Worm (Caenorhabditis elegans) whole organism, mixed stage, embryonic: ENCODE results near the gene tftc-5.

Source experiments
- M03D4.4 ChIP-seq: sonication (generic microtip); optimal IDR thresholded peaks from 2 replicates; lab custom pipeline; 2017; ENCODE audit warnings: mild to moderate bottlenecking, missing genetic modification characterization, missing compliant biosample characterization
- blmp-1 ChIP-seq: fragments of 150-350 bp; optimal IDR thresholded peaks from 2 replicates; lab custom pipeline; 2014; ENCODE audit warnings: missing biosample characterization, missing genetic modification characterization
- ceh-39 ChIP-seq: fragments of 150-350 bp; optimal IDR thresholded peaks from 2 replicates; lab custom pipeline; 2014; ENCODE audit warnings: missing biosample characterization, missing genetic modification characterization
- ceh-43 ChIP-seq: fragments of 200-800 bp; sonication (Bioruptor generic); optimal IDR thresholded peaks from 2 replicates; lab custom pipeline; 2018; ENCODE audit warnings: mild to moderate bottlenecking, missing genetic modification characterization, moderate library complexity, missing compliant biosample characterization
- ces-1 ChIP-seq: fragments of 150-350 bp; optimal IDR thresholded peaks from 2 replicates; lab custom pipeline; 2014; ENCODE audit warnings: missing biosample characterization, missing genetic modification reagents, missing genetic modification characterization
- cnd-1 ChIP-seq: fragments of 200-800 bp; sonication (Bioruptor generic); optimal IDR thresholded peaks from 2 replicates; lab custom pipeline; 2018; ENCODE audit warnings: mild to moderate bottlenecking, missing genetic modification characterization, missing compliant biosample characterization
- elt-1 ChIP-seq: sonication (generic microtip); optimal IDR thresholded peaks from 2 replicates; lab custom pipeline; 2017; ENCODE audit warnings: missing genetic modification characterization, mild to moderate bottlenecking, missing compliant biosample characterization, antibody characterized with exemption, moderate library complexity, borderline replicate concordance; ENCODE audit not compliant: insufficient read depth
- flh-1 ChIP-seq: fragments of 200-800 bp; sonication (Bioruptor generic); optimal IDR thresholded peaks from 2 replicates; lab custom pipeline; 2018; ENCODE audit warnings: mild to moderate bottlenecking, missing genetic modification characterization, moderate library complexity, missing compliant biosample characterization
- ham-2 ChIP-seq: fragments of 200-800 bp; sonication (Bioruptor generic); optimal IDR thresholded peaks from 2 replicates; lab custom pipeline; 2018; ENCODE audit warnings: mild to moderate bottlenecking, missing genetic modification characterization, missing compliant biosample characterization
- hlh-1 ChIP-seq: fragments of 150-350 bp; optimal IDR thresholded peaks from 2 replicates; lab custom pipeline; 2014; ENCODE audit warnings: missing biosample characterization, missing genetic modification reagents, missing genetic modification characterization
- lin-13 ChIP-seq: fragments of 150-350 bp; optimal IDR thresholded peaks from 2 replicates; lab custom pipeline; 2014; ENCODE audit warnings: missing biosample characterization, missing genetic modification characterization
- lin-32 ChIP-seq: fragments of 200-800 bp; sonication (Bioruptor generic); optimal IDR thresholded peaks from 2 replicates; lab custom pipeline; 2018; ENCODE audit warnings: mild to moderate bottlenecking, missing genetic modification characterization, missing compliant biosample characterization
- lsy-2 ChIP-seq: fragments of 150-350 bp; optimal IDR thresholded peaks from 2 replicates; lab custom pipeline; 2014; ENCODE audit warnings: missing biosample characterization, missing genetic modification characterization
- mab-5 ChIP-seq: fragments of 150-350 bp; optimal IDR thresholded peaks from 2 replicates; lab custom pipeline; 2014; ENCODE audit warnings: missing biosample characterization, missing genetic modification characterization
- mep-1 ChIP-seq: fragments of 150-350 bp; optimal IDR thresholded peaks from 2 replicates; lab custom pipeline; 2017; ENCODE audit warnings: missing biosample characterization, missing genetic modification reagents, missing genetic modification characterization, inconsistent platforms
- mls-2 ChIP-seq: sonication (generic microtip); optimal IDR thresholded peaks from 2 replicates; lab custom pipeline; 2016; ENCODE audit warnings: mild to moderate bottlenecking, missing genetic modification characterization, moderate library complexity, missing compliant biosample characterization
- nhr-237 ChIP-seq: fragments of 150-350 bp; optimal IDR thresholded peaks from 2 replicates; lab custom pipeline; 2014; ENCODE audit warnings: missing biosample characterization, missing genetic modification characterization
- nhr-28 ChIP-seq: fragments of 150-350 bp; optimal IDR thresholded peaks from 2 replicates; lab custom pipeline; 2014; ENCODE audit warnings: missing biosample characterization, missing genetic modification characterization
- nhr-76 ChIP-seq: sonication (generic microtip); optimal IDR thresholded peaks from 2 replicates; lab custom pipeline; 2017; ENCODE audit warnings: missing biosample characterization, missing genetic modification characterization
- pha-4 ChIP-seq: fragments of 150-350 bp; optimal IDR thresholded peaks from 2 replicates; lab custom pipeline; 2018; ENCODE audit warnings: missing biosample characterization, missing genetic modification reagents, missing genetic modification characterization
- sem-2 ChIP-seq: fragments of 200-800 bp; sonication (Bioruptor generic); optimal IDR thresholded peaks from 2 replicates; lab custom pipeline; 2018; ENCODE audit warnings: mild to moderate bottlenecking, missing genetic modification characterization, missing compliant biosample characterization
- snpc-4 ChIP-seq: fragments of 150-350 bp; optimal IDR thresholded peaks from 2 replicates; lab custom pipeline; 2014; ENCODE audit warnings: missing biosample characterization, missing genetic modification characterization
- sptf-1 ChIP-seq: sonication (generic microtip); optimal IDR thresholded peaks from 2 replicates; lab custom pipeline; 2017; ENCODE audit warnings: mild to moderate bottlenecking, missing genetic modification characterization, moderate library complexity, missing compliant biosample characterization
- tbx-8 ChIP-seq: fragments of 200-800 bp; sonication (Bioruptor generic); optimal IDR thresholded peaks from 2 replicates; lab custom pipeline; 2018; ENCODE audit warnings: mild to moderate bottlenecking, missing genetic modification characterization, moderate library complexity, missing compliant biosample characterization
- unc-62 ChIP-seq: fragments of 150-350 bp; optimal IDR thresholded peaks from 2 replicates; lab custom pipeline; 2014; ENCODE audit warnings: missing biosample characterization, missing genetic modification reagents, missing genetic modification characterization
- zip-8 ChIP-seq: fragments of 150-350 bp; optimal IDR thresholded peaks from 2 replicates; lab custom pipeline; 2014; ENCODE audit warnings: missing biosample characterization, missing genetic modification characterization
- ztf-11 ChIP-seq: fragments of 150-350 bp; optimal IDR thresholded peaks from 2 replicates; lab custom pipeline; 2014; ENCODE audit warnings: missing biosample characterization, missing genetic modification characterization

Gene tftc-5

ce11 chrIII:4018095-4018498 is 3.9 kb upstream of the tftc-5 start:
- TF ChIP-seq flh-1 (GFP tag; lab: Kevin White, UChicago) (no peak), elt-1 (tag; lab: Kevin White, UChicago) (no peak), hlh-1 (no peak), ham-2 (no peak), mep-1 (tag; lab: Kevin White, UChicago) (no peak), sptf-1 (tag; lab: Kevin White, UChicago) (peak; percentile 34), nhr-28 (tag; lab: Kevin White, UChicago) (no peak), unc-62 (GFP tag; lab: Kevin White, UChicago) (peak; percentile 55), pha-4 (no peak), ztf-11 (tag; lab: Kevin White, UChicago) (no peak), ces-1 (GFP tag; lab: Kevin White, UChicago) (peak; percentile 80), mls-2 (no peak), ceh-39 (no peak), lin-13 (tag; lab: Kevin White, UChicago) (peak; percentile 1), zip-8 (tag; lab: Kevin White, UChicago) (no peak)
- TF ChIP-seq, all 35 proteins: peak for 4

DNA sequence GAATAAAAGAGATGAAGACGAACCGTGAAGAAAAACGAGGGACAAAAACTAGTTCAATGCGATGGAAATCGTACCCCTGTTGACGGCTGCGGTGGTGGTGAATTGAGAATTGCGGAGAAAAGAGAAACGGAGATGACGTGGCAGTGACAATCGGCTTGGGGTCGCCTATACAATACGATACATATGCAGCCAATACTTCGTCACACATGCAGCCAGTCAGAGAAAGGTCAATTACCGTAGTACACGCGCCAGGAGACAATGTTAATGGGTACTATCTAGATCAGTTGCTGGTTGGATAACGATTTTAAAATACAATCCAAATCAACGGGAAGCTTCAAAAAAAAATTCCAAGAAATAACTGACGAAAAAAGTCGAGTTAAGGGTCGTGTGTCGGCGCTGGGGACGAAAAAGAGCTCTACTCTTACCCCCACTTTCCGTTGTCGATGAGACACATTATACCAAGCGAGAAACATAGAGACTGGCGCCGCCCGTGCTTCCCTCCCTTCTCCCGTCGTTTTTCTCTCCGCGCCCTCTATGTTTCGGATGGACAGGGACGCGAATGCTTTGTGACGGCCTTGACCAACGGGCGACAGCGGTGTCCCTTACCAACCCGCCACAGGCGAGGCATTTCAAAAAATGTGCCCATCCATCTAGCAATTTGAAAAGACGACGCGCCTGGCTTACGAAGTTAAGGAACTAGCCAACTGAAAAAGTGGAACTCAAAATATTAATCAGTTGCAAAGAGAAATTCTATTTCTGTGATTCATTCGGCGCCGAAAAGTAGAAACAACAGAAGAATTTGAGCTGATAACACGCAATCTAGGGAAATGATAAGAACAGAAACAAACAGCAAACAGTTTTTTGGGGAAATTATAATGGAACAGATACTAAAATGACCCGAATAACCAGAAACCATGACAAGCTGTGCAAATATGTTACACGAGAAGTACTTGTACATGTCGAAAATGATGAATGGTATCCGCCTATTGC is 3.1 kb upstream of the tftc-5 start:
- peak; percentile 12 for TF ChIP-seq ham-2
- TF ChIP-seq mab-5, result no peak

DNA sequence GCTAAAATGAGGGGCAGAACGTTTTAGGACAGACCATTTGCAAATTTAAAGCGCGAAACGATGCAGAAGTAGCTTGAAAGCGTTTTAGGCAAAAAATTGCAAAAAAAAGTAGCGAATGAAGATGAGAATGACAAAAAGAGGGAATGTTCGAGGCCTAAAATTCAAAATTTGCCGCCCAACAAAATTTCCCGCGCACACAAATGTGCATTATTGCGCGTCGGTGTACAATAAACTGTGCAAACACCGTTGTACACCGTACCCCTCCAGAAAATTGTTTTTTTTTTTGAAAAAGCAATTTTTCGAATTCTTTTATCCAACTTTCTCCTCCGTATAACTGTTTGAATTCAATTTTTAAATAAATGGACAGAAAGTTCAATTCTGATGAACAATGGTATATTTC is 2.2 kb upstream of the tftc-5 start, which contains the start of gene snpc-3.4:
TSS of gene snpc-3.4 (plus strand) at position 237 of the 400 bp plus-strand sequence.
- TF ChIP-seq hlh-1 (no peak), mep-1 (tag; lab: Kevin White, UChicago) (peak; percentile 77), snpc-4 (tag; lab: Kevin White, UChicago) (no peak), nhr-237 (tag; lab: Kevin White, UChicago) (peak; percentile 44), ceh-43 (GFP tag; lab: Kevin White, UChicago) (no peak), zip-8 (tag; lab: Kevin White, UChicago) (no peak), ces-1 (GFP tag; lab: Kevin White, UChicago) (peak; percentile 66), lin-13 (tag; lab: Kevin White, UChicago) (peak; percentile 38), ceh-39 (peak; percentile 62), pha-4 (peak; percentile 37), lsy-2 (tag; lab: Kevin White, UChicago) (peak; percentile 97), sptf-1 (tag; lab: Kevin White, UChicago) (peak; percentile 26)

DNA sequence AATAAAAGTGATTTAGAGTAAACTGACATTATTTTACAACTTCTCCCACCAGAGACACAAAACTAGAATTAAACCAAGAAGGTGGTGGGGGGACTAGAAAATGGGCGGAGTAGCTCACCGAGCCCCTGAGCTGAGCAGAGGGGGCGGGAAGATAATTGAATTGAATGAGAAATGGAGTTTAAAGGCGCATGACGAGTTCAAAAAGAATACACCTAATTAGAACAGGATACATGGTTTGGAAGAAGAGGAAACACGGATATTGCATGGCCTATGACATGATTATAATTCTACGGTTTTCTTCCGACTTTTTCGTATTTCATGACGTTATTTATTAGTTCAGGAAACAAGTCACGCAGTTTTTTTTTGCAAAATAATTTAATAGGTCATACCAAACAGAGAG is 6.1 kb downstream of the tftc-5 start, which contains the start of gene T02C12.5:
TSS of gene T02C12.5 (minus strand) at position 101 of the 400 bp plus-strand sequence.
- no peak for TF ChIP-seq tbx-8 (GFP tag; lab: Kevin White, UChicago)
- peak; percentile 86 for TF ChIP-seq ces-1 (GFP tag; lab: Kevin White, UChicago)
- TF ChIP-seq, all 35 proteins: peak for 1

- TF ChIP-seq nhr-28 (tag; lab: Kevin White, UChicago) (no peak), ceh-43 (GFP tag; lab: Kevin White, UChicago) (no peak), pha-4 (no peak), cnd-1 (tag; lab: Kevin White, UChicago) (no peak), ztf-11 (tag; lab: Kevin White, UChicago) (no peak), lsy-2 (tag; lab: Kevin White, UChicago) (no peak), ceh-39 (no peak), nhr-76 (tag; lab: Kevin White, UChicago) (no peak), sem-2 (GFP tag; lab: Kevin White, UChicago) (no peak), lin-32 (GFP tag; lab: Kevin White, UChicago) (no peak), M03D4.4 (tag; lab: Kevin White, UChicago) (no peak), zip-8 (tag; lab: Kevin White, UChicago) (no peak), nhr-237 (tag; lab: Kevin White, UChicago) (no peak), flh-1 (GFP tag; lab: Kevin White, UChicago) (no peak), mab-5 (no peak), ces-1 (GFP tag; lab: Kevin White, UChicago) (no peak), blmp-1 (tag; lab: Kevin White, UChicago) (no peak)
Observed at ce11 chrIII:4030839-4031238, 8.9 kb downstream of the tftc-5 start.
